Worm (Caenorhabditis elegans) whole organism, L3 larva: ENCODE results near the gene zer-1.

Experiments
- elt-2 ChIP-seq: sonication (generic microtip); optimal IDR thresholded peaks from 2 replicates; lab custom pipeline; 2016; ENCODE audit warnings: missing genetic modification reagents, mild to moderate bottlenecking, missing genetic modification characterization, missing compliant biosample characterization
- nhr-237 ChIP-seq: fragments of 150-350 bp; optimal IDR thresholded peaks from 2 replicates; lab custom pipeline; 2014; ENCODE audit warnings: missing biosample characterization, missing genetic modification characterization

Gene zer-1

ce11 chrIII:831961-832360 is 54.6 kb downstream of the zer-1 start, which contains the start of gene ceeh-1:
Gene ceeh-1 (minus strand): TSS chrIII:832277.
- TF ChIP-seq nhr-237 (tag; lab: Kevin White, UChicago) (no peak), elt-2 (tag; lab: Kevin White, UChicago) (peak; percentile 29)
